Fruit fly (Drosophila melanogaster): Measurements from ENCODE around the gene CG14384.

DNA sequence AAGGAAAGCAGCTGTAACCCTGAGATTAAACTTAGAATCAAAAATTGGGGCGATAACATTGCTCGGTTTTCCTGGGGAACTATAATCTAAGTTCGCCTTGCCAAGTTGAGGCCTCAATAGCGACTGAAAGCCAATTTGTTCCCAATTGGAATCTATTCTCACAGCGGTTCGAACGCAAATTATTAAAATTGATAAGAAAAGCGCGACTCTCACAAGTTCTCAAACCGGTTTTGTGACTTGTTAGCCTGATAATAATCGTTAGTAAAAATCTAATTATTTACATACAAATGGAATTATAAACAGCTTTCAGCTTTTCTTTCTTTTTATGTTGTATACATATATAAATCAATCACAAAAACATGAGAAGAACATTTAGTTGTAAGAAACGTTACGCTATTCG lies 27.5 kb upstream of the CG14384 start, which contains the start of gene yellow-f2:
- TF ChIP-seq CTCF (optimal IDR thresholded peaks at IDR 0.05) (no peak), CG8478 (optimal IDR thresholded peaks at IDR 0.05) (no peak)

All from S2 (cell line).